Worm (Caenorhabditis elegans): ENCODE results near the gene srv-9.

The srv-9 gene

ce11 chrV:13373643-13374042 is 49.3 kb downstream of the srv-9 start:
- no peak for TF ChIP-seq unc-62 (GFP tag; optimal IDR thresholded peaks at IDR 0.05)

DNA sequence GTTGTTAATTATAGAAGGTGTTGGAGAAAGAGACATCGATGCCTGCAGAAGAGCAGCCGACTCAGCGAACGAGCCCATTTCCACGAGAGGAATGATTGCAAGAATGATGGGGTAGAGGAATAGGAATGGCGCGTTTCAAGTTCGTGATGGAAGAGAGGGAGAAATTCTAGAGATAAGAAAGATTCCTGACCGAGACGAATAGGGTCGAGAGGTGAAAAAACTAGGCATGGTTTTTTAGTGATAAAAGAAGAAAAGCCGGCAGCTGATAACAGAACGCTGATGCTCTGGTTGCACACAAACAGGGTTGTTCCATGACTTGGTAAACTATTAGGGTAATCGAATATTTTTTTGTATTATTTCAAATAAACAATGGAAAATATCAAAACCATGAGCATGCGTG is 50.1 kb downstream of the srv-9 start:
- TF ChIP-seq unc-62 (GFP tag; optimal IDR thresholded peaks at IDR 0.05) = no peak

ce11 chrV:13371336-13371735 is 51.6 kb downstream of the srv-9 start:
- TF ChIP-seq unc-62 (GFP tag; optimal IDR thresholded peaks at IDR 0.05) = no peak

All from whole organism, dauer.